Worm (Caenorhabditis elegans) whole organism, L1 larva: Measurements from ENCODE around the gene F35D11.1.

Source experiments
- C04F5.9 ChIP-seq: sonication (generic microtip); optimal IDR thresholded peaks from 2 replicates; lab custom pipeline; 2016; ENCODE audit warnings: missing genetic modification characterization, missing compliant biosample characterization
- aly-2 ChIP-seq: fragments of 150-350 bp; optimal IDR thresholded peaks from 2 replicates; lab custom pipeline; 2014; ENCODE audit warnings: missing biosample characterization, missing genetic modification characterization
- elt-3 ChIP-seq, 6 experiments: fragments of 150-350 bp in 1 of 6; sonication (generic microtip); optimal IDR thresholded peaks; 2 replicates each; lab custom pipeline; 2017 to 2018; ENCODE audit warnings: missing biosample characterization in 6 of 6, missing genetic modification characterization in 6 of 6, inconsistent platforms in 1 of 6
- nhr-237 ChIP-seq: fragments of 150-350 bp; optimal IDR thresholded peaks from 2 replicates; lab custom pipeline; 2014; ENCODE audit warnings: missing biosample characterization, missing genetic modification characterization
- nhr-77 ChIP-seq: fragments of 150-350 bp; optimal IDR thresholded peaks from 2 replicates; lab custom pipeline; 2014; ENCODE audit warnings: missing biosample characterization, missing genetic modification characterization
- rnt-1 ChIP-seq: sonication (generic microtip); optimal IDR thresholded peaks from 2 replicates; lab custom pipeline; 2016; ENCODE audit warnings: mild to moderate bottlenecking, missing genetic modification characterization, moderate library complexity, missing compliant biosample characterization
- sptf-1 ChIP-seq: fragments of 150-350 bp; optimal IDR thresholded peaks from 2 replicates; lab custom pipeline; 2014; ENCODE audit warnings: missing biosample characterization, missing genetic modification characterization
- sup-37 ChIP-seq: fragments of 200-800 bp; sonication (Bioruptor generic); optimal IDR thresholded peaks from 2 replicates; lab custom pipeline; 2018; ENCODE audit warnings: mild to moderate bottlenecking, missing genetic modification characterization, missing compliant biosample characterization
- unc-62 ChIP-seq: fragments of 150-350 bp; optimal IDR thresholded peaks from 2 replicates; lab custom pipeline; 2014; ENCODE audit warnings: missing biosample characterization, missing genetic modification reagents, missing genetic modification characterization
- vab-15 ChIP-seq: sonication (generic microtip); optimal IDR thresholded peaks from 2 replicates; lab custom pipeline; 2017; ENCODE audit warnings: missing genotype, mild to moderate bottlenecking, missing genetic modification characterization, missing compliant biosample characterization
- xbp-1 ChIP-seq: sonication (generic microtip); optimal IDR thresholded peaks from 2 replicates; lab custom pipeline; 2016; ENCODE audit warnings: missing genetic modification characterization, missing compliant biosample characterization
- zag-1 ChIP-seq: fragments of 150-350 bp; optimal IDR thresholded peaks from 2 replicates; lab custom pipeline; 2014; ENCODE audit warnings: missing biosample characterization, missing genetic modification characterization
- zip-4 ChIP-seq: fragments of 200-800 bp; sonication (Bioruptor generic); optimal IDR thresholded peaks from 2 replicates; lab custom pipeline; 2018; ENCODE audit warnings: mild to moderate bottlenecking, missing genetic modification characterization, moderate library complexity, missing compliant biosample characterization

DNA sequence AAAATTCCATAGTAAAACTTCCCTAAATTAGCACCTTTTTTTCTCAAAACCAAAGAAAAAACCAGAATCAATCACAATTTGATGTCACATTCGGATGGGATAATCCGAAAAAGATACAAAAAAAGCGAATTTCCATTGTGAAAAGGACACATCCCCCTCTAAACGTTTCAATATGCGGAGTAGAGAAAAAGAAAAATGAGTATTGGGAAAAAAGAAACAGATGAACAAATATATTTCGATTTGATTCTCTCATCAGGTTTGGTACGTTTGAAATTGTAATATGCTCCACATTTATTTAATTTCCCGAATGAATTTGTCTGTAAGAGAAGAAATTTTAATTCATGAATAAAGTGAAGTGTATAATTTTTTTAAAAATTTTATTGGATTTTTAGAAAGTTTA lies 31.5 kb downstream of the F35D11.1 start:
- TF ChIP-seq sptf-1 (tag; lab: Kevin White, UChicago): no peak
- TF ChIP-seq C04F5.9 (tag; lab: Kevin White, UChicago): no peak
- TF ChIP-seq unc-62 (GFP tag; lab: Kevin White, UChicago): no peak
- no peak for TF ChIP-seq zip-4 (GFP tag; lab: Kevin White, UChicago)
- no peak for TF ChIP-seq aly-2 (tag; lab: Kevin White, UChicago)
- TF ChIP-seq rnt-1: no peak
- no peak for TF ChIP-seq vab-15 (tag; lab: Kevin White, UChicago)
- no peak for TF ChIP-seq nhr-77 (tag; lab: Kevin White, UChicago)
- no peak for TF ChIP-seq nhr-237 (tag; lab: Kevin White, UChicago)
- no peak for TF ChIP-seq elt-3 (tag; optimal IDR thresholded peaks at IDR 0.05; lab: Kevin White, UChicago)
- TF ChIP-seq xbp-1 (tag; lab: Kevin White, UChicago): no peak
- TF ChIP-seq sup-37 (GFP tag; lab: Kevin White, UChicago): no peak
- no peak for TF ChIP-seq zag-1
